ENCODE assay signal across 1 fruit fly cellular context in genomic region chr3R:18049272-18050015, dm6.
TF ChIP-seq lines count a peak whose summit lies in the region.

No protein-coding gene starts in this region.

TF ChIP-seq in whole organism, embryonic, 481 proteins besides CTCF, POLR2A, EP300 and RAD21 (continued from another document and continues in another):
- TF ChIP-seq CG12071 (GFP tag; optimal IDR thresholded peaks at IDR 0.05; lab: Kevin White, UChicago): no peak
- peak; percentile 63 for TF ChIP-seq Ptx1 (GFP tag; IDR thresholded peaks at IDR 0.05; lab: Robert Waterston, UW)
- no peak for TF ChIP-seq amos (GFP tag; IDR thresholded peaks at IDR 0.05; lab: Robert Waterston, UW; ENCODE audit: partially characterized antibody)
- TF ChIP-seq exex (tag; optimal IDR thresholded peaks at IDR 0.05; lab: Kevin White, UChicago): no peak
- peak; percentile 65 for TF ChIP-seq Hsf (GFP tag; optimal IDR thresholded peaks at IDR 0.05; lab: Kevin White, UChicago)
- TF ChIP-seq CG2116 (GFP tag; optimal IDR thresholded peaks at IDR 0.05; lab: Kevin White, UChicago): peak; percentile 30
- TF ChIP-seq CG1647 (GFP tag; optimal IDR thresholded peaks at IDR 0.05; lab: Kevin White, UChicago): peak; percentile 5
- TF ChIP-seq zfh1 (GFP tag; IDR thresholded peaks at IDR 0.05; lab: Robert Waterston, UW): 0 out of 3 replicates have a peak, but pooled peaks have one; percentile 38
- TF ChIP-seq Abd-B (GFP tag; optimal IDR thresholded peaks at IDR 0.05; lab: Kevin White, UChicago): peak; percentile 75
- TF ChIP-seq CG7372 (GFP tag; IDR thresholded peaks at IDR 0.05; lab: Robert Waterston, UW): peak; percentile 34; the same call in 1 of the 2 replicates
- no peak for TF ChIP-seq Opbp (GFP tag; IDR thresholded peaks at IDR 0.05; lab: Robert Waterston, UW; ENCODE audit: partially characterized antibody)
- no peak for TF ChIP-seq corto (GFP tag; optimal IDR thresholded peaks at IDR 0.05; lab: Kevin White, UChicago)
- TF ChIP-seq gcm (GFP tag; optimal IDR thresholded peaks at IDR 0.05; lab: Kevin White, UChicago): peak; percentile 51
- TF ChIP-seq phol (tag; optimal IDR thresholded peaks at IDR 0.05; lab: Kevin White, UChicago): peak; percentile 86
- no peak for TF ChIP-seq disco-r (GFP tag; optimal IDR thresholded peaks at IDR 0.05; lab: Kevin White, UChicago)
- peak; percentile 20 for TF ChIP-seq CG6654 (GFP tag; optimal IDR thresholded peaks at IDR 0.05; lab: Kevin White, UChicago)
- TF ChIP-seq jumu (GFP tag; optimal IDR thresholded peaks at IDR 0.05; lab: Kevin White, UChicago): peak; percentile 47
- TF ChIP-seq CG2889 (GFP tag; IDR thresholded peaks at IDR 0.05; lab: Robert Waterston, UW): 0 out of 3 replicates have a peak, but pooled peaks have one; percentile 43
- TF ChIP-seq fu2 (GFP tag; optimal IDR thresholded peaks at IDR 0.05; lab: Kevin White, UChicago): no peak
- TF ChIP-seq Vsx1 (GFP tag; optimal IDR thresholded peaks at IDR 0.05; lab: Kevin White, UChicago): peak; percentile 19
- peak; percentile 64 for TF ChIP-seq ind (GFP tag; optimal IDR thresholded peaks at IDR 0.05; lab: Kevin White, UChicago)
- TF ChIP-seq Gsc (GFP tag; IDR thresholded peaks at IDR 0.05; lab: Robert Waterston, UW): no peak
- peak; percentile 75 for TF ChIP-seq CG4424 (GFP tag; optimal IDR thresholded peaks at IDR 0.05; lab: Kevin White, UChicago)
- TF ChIP-seq tio (GFP tag; optimal IDR thresholded peaks at IDR 0.05; lab: Kevin White, UChicago): peak; percentile 85
- TF ChIP-seq E2f1 (GFP tag; IDR thresholded peaks at IDR 0.05; lab: Robert Waterston, UW): peak; percentile 22; the same call in 1 of the 2 replicates
- TF ChIP-seq pan (optimal IDR thresholded peaks at IDR 0.05; lab: Kevin White, UChicago): peak in 1 of 2 experiments; percentile 58
- TF ChIP-seq pan (GFP tag; optimal IDR thresholded peaks at IDR 0.05 in 1 of 2, IDR thresholded peaks at IDR 0.05 in 1 of 2): peak; percentile 23 to 32
- TF ChIP-seq Jarid2 (GFP tag; optimal IDR thresholded peaks at IDR 0.05; lab: Kevin White, UChicago): peak; percentile 28
- TF ChIP-seq sob (GFP tag; IDR thresholded peaks at IDR 0.05; lab: Robert Waterston, UW): no peak
- TF ChIP-seq Nf-YC (tag; optimal IDR thresholded peaks at IDR 0.05; lab: Kevin White, UChicago): peak; percentile 12
- TF ChIP-seq Dip3 (GFP tag; optimal IDR thresholded peaks at IDR 0.05; lab: Kevin White, UChicago): no peak
- TF ChIP-seq shn (GFP tag; optimal IDR thresholded peaks at IDR 0.05; lab: Kevin White, UChicago): peak; percentile 7
- peak; percentile 9 for TF ChIP-seq Camta (GFP tag; optimal IDR thresholded peaks at IDR 0.05; lab: Kevin White, UChicago)
- no peak; the same call in 1 of the 2 replicates for TF ChIP-seq CG11085 (GFP tag; IDR thresholded peaks at IDR 0.05; lab: Robert Waterston, UW)
- TF ChIP-seq wor (GFP tag; IDR thresholded peaks at IDR 0.05; lab: Robert Waterston, UW): peak; percentile 56
- peak; percentile 15 for TF ChIP-seq CG8359 (GFP tag; optimal IDR thresholded peaks at IDR 0.05; lab: Kevin White, UChicago; ENCODE audit: borderline replicate concordance)
- peak; percentile 69 for TF ChIP-seq CG1832 (GFP tag; optimal IDR thresholded peaks at IDR 0.05; lab: Kevin White, UChicago)
- TF ChIP-seq CG2678 (tag; optimal IDR thresholded peaks at IDR 0.05; lab: Kevin White, UChicago): peak; percentile 84
- TF ChIP-seq ttk (GFP tag; IDR thresholded peaks at IDR 0.05; lab: Robert Waterston, UW): 0 out of 2 replicates have a peak, but pooled peaks have one; percentile 35
- TF ChIP-seq CG12391 (tag; optimal IDR thresholded peaks at IDR 0.05; lab: Kevin White, UChicago): peak; percentile 84
- peak; percentile 32 for TF ChIP-seq bab2 (GFP tag; optimal IDR thresholded peaks at IDR 0.05; lab: Kevin White, UChicago)
- TF ChIP-seq CG10543 (GFP tag; optimal IDR thresholded peaks at IDR 0.05; lab: Kevin White, UChicago): peak; percentile 44
- no peak for TF ChIP-seq sim (GFP tag; IDR thresholded peaks at IDR 0.05; lab: Robert Waterston, UW)
- TF ChIP-seq CG13424 (tag; optimal IDR thresholded peaks at IDR 0.05; lab: Kevin White, UChicago): peak; percentile 78
- no peak for TF ChIP-seq CG4707 (GFP tag; optimal IDR thresholded peaks at IDR 0.05; lab: Kevin White, UChicago)
- TF ChIP-seq CG2712 (tag; optimal IDR thresholded peaks at IDR 0.05; lab: Kevin White, UChicago): peak; percentile 87
- no peak for TF ChIP-seq inv (GFP tag; IDR thresholded peaks at IDR 0.05; lab: Robert Waterston, UW; ENCODE audit: partially characterized antibody)
- peak; percentile 20 for TF ChIP-seq CG5180 (GFP tag; optimal IDR thresholded peaks at IDR 0.05; lab: Kevin White, UChicago)
- no peak for TF ChIP-seq CG11456 (GFP tag; IDR thresholded peaks at IDR 0.05; lab: Robert Waterston, UW)
- TF ChIP-seq chif (GFP tag; optimal IDR thresholded peaks at IDR 0.05; lab: Kevin White, UChicago): peak; percentile 48 to 66
- TF ChIP-seq CG1792 (GFP tag; optimal IDR thresholded peaks at IDR 0.05; lab: Kevin White, UChicago): no peak
- no peak for TF ChIP-seq slp2 (GFP tag; optimal IDR thresholded peaks at IDR 0.05; lab: Kevin White, UChicago)
- TF ChIP-seq chm (GFP tag; IDR thresholded peaks at IDR 0.05; lab: Robert Waterston, UW): no peak
- TF ChIP-seq Dek (tag; optimal IDR thresholded peaks at IDR 0.05; lab: Kevin White, UChicago): peak; percentile 17
- TF ChIP-seq Mes4 (GFP tag; optimal IDR thresholded peaks at IDR 0.05; lab: Kevin White, UChicago): no peak
- peak; percentile 80 for TF ChIP-seq CG11504 (tag; optimal IDR thresholded peaks at IDR 0.05; lab: Kevin White, UChicago)
- TF ChIP-seq salm (tag; optimal IDR thresholded peaks at IDR 0.05; lab: Kevin White, UChicago): no peak
- peak; percentile 34 for TF ChIP-seq CG4617 (GFP tag; optimal IDR thresholded peaks at IDR 0.05; lab: Kevin White, UChicago; ENCODE audit: borderline replicate concordance)
- TF ChIP-seq CG7839 (tag; optimal IDR thresholded peaks at IDR 0.05; lab: Kevin White, UChicago): peak; percentile 84
- TF ChIP-seq CG5953 (GFP tag; IDR thresholded peaks at IDR 0.05; lab: Robert Waterston, UW): no peak
- 0 out of 2 replicates have a peak, but pooled peaks have one; percentile 9 for TF ChIP-seq CG8765 (GFP tag; IDR thresholded peaks at IDR 0.05; lab: Robert Waterston, UW)
- peak; percentile 34 for TF ChIP-seq Fer3 (tag; optimal IDR thresholded peaks at IDR 0.05; lab: Kevin White, UChicago)
- no peak for TF ChIP-seq Dll (GFP tag; IDR thresholded peaks at IDR 0.05; lab: Robert Waterston, UW; ENCODE audit: partially characterized antibody)
- no peak for TF ChIP-seq Nf-YA (GFP tag; IDR thresholded peaks at IDR 0.05; lab: Robert Waterston, UW)
- peak; percentile 65 for TF ChIP-seq Asciz (GFP tag; optimal IDR thresholded peaks at IDR 0.05; lab: Kevin White, UChicago)
- TF ChIP-seq tap (tag; optimal IDR thresholded peaks at IDR 0.05; lab: Kevin White, UChicago): peak; percentile 56
- peak; percentile 74 for TF ChIP-seq CG17829 (tag; optimal IDR thresholded peaks at IDR 0.05; lab: Kevin White, UChicago)
- TF ChIP-seq nmo (GFP tag; optimal IDR thresholded peaks at IDR 0.05; lab: Kevin White, UChicago): peak; percentile 90
- peak; percentile 74 for TF ChIP-seq lmd (GFP tag; IDR thresholded peaks at IDR 0.05; lab: Robert Waterston, UW)
- TF ChIP-seq CG2875 (GFP tag; optimal IDR thresholded peaks at IDR 0.05; lab: Kevin White, UChicago): peak; percentile 66
- peak; percentile 74 for TF ChIP-seq CG10267 (tag; optimal IDR thresholded peaks at IDR 0.05; lab: Kevin White, UChicago)
- no peak for TF ChIP-seq tll (GFP tag; optimal IDR thresholded peaks at IDR 0.05; lab: Kevin White, UChicago)
- TF ChIP-seq CG8290 (GFP tag; optimal IDR thresholded peaks at IDR 0.05; lab: Kevin White, UChicago): peak; percentile 10
- peak in 1 of 2 experiments; percentile 7 for TF ChIP-seq CG8290 (tag; optimal IDR thresholded peaks at IDR 0.05; lab: Kevin White, UChicago)
- no peak for TF ChIP-seq Optix (GFP tag; IDR thresholded peaks at IDR 0.05; lab: Robert Waterston, UW)
- peak; percentile 12; the same call in 1 of the 2 replicates for TF ChIP-seq ara (GFP tag; IDR thresholded peaks at IDR 0.05; lab: Robert Waterston, UW)
- peak; percentile 84 for TF ChIP-seq grau (tag; optimal IDR thresholded peaks at IDR 0.05; lab: Kevin White, UChicago)
- TF ChIP-seq row (GFP tag; IDR thresholded peaks at IDR 0.05; lab: Robert Waterston, UW): peak; percentile 72
- TF ChIP-seq CG1024 (GFP tag; IDR thresholded peaks at IDR 0.05; lab: Robert Waterston, UW): no peak
- TF ChIP-seq CG2120 (GFP tag; optimal IDR thresholded peaks at IDR 0.05; lab: Kevin White, UChicago): peak; percentile 66
- no peak for TF ChIP-seq eyg (GFP tag; optimal IDR thresholded peaks at IDR 0.05; lab: Kevin White, UChicago)
- no peak for TF ChIP-seq CG7271 (tag; optimal IDR thresholded peaks at IDR 0.05; lab: Kevin White, UChicago)
- no peak for TF ChIP-seq ash1 (GFP tag; optimal IDR thresholded peaks at IDR 0.05; lab: Kevin White, UChicago)
- peak; percentile 81 for TF ChIP-seq Ssrp (tag; optimal IDR thresholded peaks at IDR 0.05; lab: Kevin White, UChicago)
- peak; percentile 7 for TF ChIP-seq CG11398 (GFP tag; optimal IDR thresholded peaks at IDR 0.05; lab: Kevin White, UChicago)
- peak; percentile 26; the same call in 1 of the 2 replicates for TF ChIP-seq klu (GFP tag; IDR thresholded peaks at IDR 0.05; lab: Robert Waterston, UW)
- no peak for TF ChIP-seq NFAT (GFP tag; IDR thresholded peaks at IDR 0.05; lab: Robert Waterston, UW)
- no peak for TF ChIP-seq CrebB (tag; optimal IDR thresholded peaks at IDR 0.05; lab: Kevin White, UChicago)
- TF ChIP-seq CG14050 (GFP tag; IDR thresholded peaks at IDR 0.05; lab: Robert Waterston, UW): no peak
- peak; percentile 65 for TF ChIP-seq Usf (GFP tag; optimal IDR thresholded peaks at IDR 0.05; lab: Kevin White, UChicago)
- peak; percentile 37 to 79 for TF ChIP-seq Hr51 (GFP tag; optimal IDR thresholded peaks at IDR 0.05; lab: Kevin White, UChicago)
- TF ChIP-seq lilli (GFP tag; optimal IDR thresholded peaks at IDR 0.05; lab: Kevin White, UChicago): peak; percentile 58
- TF ChIP-seq tgo (GFP tag; IDR thresholded peaks at IDR 0.05; lab: Robert Waterston, UW): peak; percentile 40; the same call in 2 of the 3 replicates
- TF ChIP-seq CG6254 (GFP tag; optimal IDR thresholded peaks at IDR 0.05; lab: Kevin White, UChicago): peak; percentile 45
- TF ChIP-seq CG15514 (GFP tag; optimal IDR thresholded peaks at IDR 0.05; lab: Kevin White, UChicago): no peak
- no peak for TF ChIP-seq CG43689 (GFP tag; IDR thresholded peaks at IDR 0.05; lab: Robert Waterston, UW)
- peak; percentile 32; the same call in 1 of the 3 replicates for TF ChIP-seq so (GFP tag; IDR thresholded peaks at IDR 0.05; lab: Robert Waterston, UW)
- TF ChIP-seq Stat92E (GFP tag; optimal IDR thresholded peaks at IDR 0.05; lab: Kevin White, UChicago): no peak
- peak; percentile 44 for TF ChIP-seq ssp (GFP tag; IDR thresholded peaks at IDR 0.05; lab: Robert Waterston, UW)
- TF ChIP-seq pho (GFP tag; optimal IDR thresholded peaks at IDR 0.05; lab: Kevin White, UChicago): no peak
- peak; percentile 61 for TF ChIP-seq nau (GFP tag; optimal IDR thresholded peaks at IDR 0.05; lab: Kevin White, UChicago)
- peak; percentile 2 for TF ChIP-seq NC2β (GFP tag; optimal IDR thresholded peaks at IDR 0.05; lab: Kevin White, UChicago)
- TF ChIP-seq CG16815 (GFP tag; optimal IDR thresholded peaks at IDR 0.05; lab: Kevin White, UChicago): peak; percentile 79
- TF ChIP-seq chn (GFP tag; optimal IDR thresholded peaks at IDR 0.05; lab: Kevin White, UChicago): peak; percentile 61
- TF ChIP-seq br (optimal IDR thresholded peaks at IDR 0.05; lab: Kevin White, UChicago): no peak
- TF ChIP-seq CG8281 (tag; optimal IDR thresholded peaks at IDR 0.05; lab: Kevin White, UChicago): peak; percentile 13
- peak; percentile 38 for TF ChIP-seq CG4404 (GFP tag; IDR thresholded peaks at IDR 0.05; lab: Robert Waterston, UW)
- TF ChIP-seq fd96Cb (tag; optimal IDR thresholded peaks at IDR 0.05; lab: Kevin White, UChicago): peak; percentile 78
- 0 out of 3 replicates have a peak, but pooled peaks have one; percentile 30 for TF ChIP-seq sr (GFP tag; IDR thresholded peaks at IDR 0.05; lab: Robert Waterston, UW)
- no peak for TF ChIP-seq Ravus (GFP tag; IDR thresholded peaks at IDR 0.05; lab: Robert Waterston, UW)
- peak; percentile 79 for TF ChIP-seq CG3163 (GFP tag; optimal IDR thresholded peaks at IDR 0.05; lab: Kevin White, UChicago)
- no peak for TF ChIP-seq sc (optimal IDR thresholded peaks at IDR 0.05; lab: Kevin White, UChicago)
- peak; percentile 74 for TF ChIP-seq sc (GFP tag; optimal IDR thresholded peaks at IDR 0.05; lab: Kevin White, UChicago)
- no peak for TF ChIP-seq CG8478 (optimal IDR thresholded peaks at IDR 0.05; lab: Kevin White, UChicago)
- TF ChIP-seq HmgZ (tag; optimal IDR thresholded peaks at IDR 0.05; lab: Kevin White, UChicago): peak; percentile 34
- peak; percentile 31 for TF ChIP-seq Spps (tag; optimal IDR thresholded peaks at IDR 0.05; lab: Kevin White, UChicago)
- TF ChIP-seq org-1 (GFP tag; optimal IDR thresholded peaks at IDR 0.05; lab: Kevin White, UChicago): peak; percentile 73
- TF ChIP-seq Med (GFP tag; lab: Kevin White, UChicago): peak; percentile 80
- no peak for TF ChIP-seq jigr1 (GFP tag; IDR thresholded peaks at IDR 0.05; lab: Robert Waterston, UW)
- TF ChIP-seq CG9437 (GFP tag; optimal IDR thresholded peaks at IDR 0.05; lab: Kevin White, UChicago): peak; percentile 69
- peak; percentile 12 for TF ChIP-seq CG5245 (GFP tag; optimal IDR thresholded peaks at IDR 0.05; lab: Kevin White, UChicago)
- no peak for TF ChIP-seq ab (GFP tag; optimal IDR thresholded peaks at IDR 0.05; lab: Kevin White, UChicago)
- peak in 1 of 2 experiments; percentile 7 for TF ChIP-seq crp (GFP tag; optimal IDR thresholded peaks at IDR 0.05; lab: Kevin White, UChicago)
- TF ChIP-seq sna (GFP tag; IDR thresholded peaks at IDR 0.05; lab: Robert Waterston, UW; ENCODE audit: partially characterized antibody): no peak
- peak; percentile 47; the same call in 1 of the 2 replicates for TF ChIP-seq Ada2b (GFP tag; IDR thresholded peaks at IDR 0.05; lab: Robert Waterston, UW)
- TF ChIP-seq CG17328 (GFP tag; IDR thresholded peaks at IDR 0.05; lab: Robert Waterston, UW): peak; percentile 56; the same call in 1 of the 2 replicates
- TF ChIP-seq vvl (GFP tag; IDR thresholded peaks at IDR 0.05; lab: Robert Waterston, UW): peak; percentile 13; the same call in 1 of the 2 replicates
- peak; percentile 62 for TF ChIP-seq tin (GFP tag; optimal IDR thresholded peaks at IDR 0.05; lab: Kevin White, UChicago)
- TF ChIP-seq CG3065 (GFP tag; optimal IDR thresholded peaks at IDR 0.05; lab: Kevin White, UChicago): peak; percentile 42
- TF ChIP-seq CG12155 (GFP tag; optimal IDR thresholded peaks at IDR 0.05; lab: Kevin White, UChicago): peak; percentile 68
- peak; percentile 39 for TF ChIP-seq CG6813 (GFP tag; optimal IDR thresholded peaks at IDR 0.05; lab: Kevin White, UChicago)
